Fruit fly (Drosophila melanogaster) whole organism, embryonic: Measurements from ENCODE around the gene CG18262.

Experiments
- BEAF-32 ChIP-seq: fragments of 200-800 bp; sonication (Bioruptor generic); optimal IDR thresholded peaks from 3 replicates; lab custom pipeline; 2017; ENCODE audit warnings: missing biosample characterization, missing genetic modification characterization, mild to moderate bottlenecking, moderate library complexity, missing genetic modification reagents
- CG10267 ChIP-seq: fragments of 200-800 bp; sonication (Bioruptor generic); optimal IDR thresholded peaks from 2 replicates; lab custom pipeline; 2018; ENCODE audit warnings: missing biosample characterization, mild to moderate bottlenecking, missing genetic modification characterization, moderate library complexity
- CG10366 ChIP-seq: fragments of 200-800 bp; sonication (Bioruptor generic); IDR thresholded peaks from 2 replicates; pipeline ENCODE4 v1.3.6; 2022; ENCODE audit warnings: missing biosample characterization, missing genetic modification characterization
- CG12071 ChIP-seq: fragments of 200-800 bp; sonication (Bioruptor generic); optimal IDR thresholded peaks from 3 replicates; lab custom pipeline; 2018; ENCODE audit warnings: missing biosample characterization, mild to moderate bottlenecking, missing genetic modification characterization
- CG13775 ChIP-seq: fragments of 200-800 bp; sonication (Bioruptor generic); optimal IDR thresholded peaks from 3 replicates; lab custom pipeline; 2017; ENCODE audit warnings: missing biosample characterization, mild to moderate bottlenecking, missing genetic modification characterization
- CG16863 ChIP-seq: fragments of 200-800 bp; sonication (Bioruptor generic); optimal IDR thresholded peaks from 3 replicates; lab custom pipeline; 2016; ENCODE audit warnings: missing biosample characterization, missing genetic modification characterization
- CG17361 ChIP-seq: fragments of 200-800 bp; sonication (Bioruptor generic); IDR thresholded peaks from 3 replicates; pipeline ENCODE4 v1.3.6; 2022; ENCODE audit warnings: missing biosample characterization, missing genetic modification characterization
- CG17568 ChIP-seq: fragments of 200-800 bp; sonication (Bioruptor generic); optimal IDR thresholded peaks from 2 replicates; lab custom pipeline; 2018; ENCODE audit warnings: missing biosample characterization, mild to moderate bottlenecking, missing genetic modification characterization, moderate library complexity
- CG18011 ChIP-seq: fragments of 200-800 bp; sonication (Bioruptor generic); optimal IDR thresholded peaks from 2 replicates; lab custom pipeline; 2017; ENCODE audit warnings: missing biosample characterization, missing genetic modification characterization, mild to moderate bottlenecking, moderate library complexity, missing genotype
- CG18599 ChIP-seq: fragments of 200-800 bp; sonication (Bioruptor generic); optimal IDR thresholded peaks from 3 replicates; lab custom pipeline; 2017; ENCODE audit warnings: missing biosample characterization, missing genetic modification characterization, mild to moderate bottlenecking, moderate library complexity, missing genetic modification reagents
- CG18619 ChIP-seq: fragments of 200-800 bp; sonication (Bioruptor generic); optimal IDR thresholded peaks from 3 replicates; lab custom pipeline; 2017; ENCODE audit warnings: missing biosample characterization, mild to moderate bottlenecking, missing genetic modification characterization
- CG2712 ChIP-seq: fragments of 200-800 bp; optimal IDR thresholded peaks from 3 replicates; lab custom pipeline; 2019; ENCODE audit warnings: missing biosample characterization, mild to moderate bottlenecking, missing genetic modification characterization, moderate library complexity
- CG32532 ChIP-seq: fragments of 200-800 bp; sonication (Bioruptor generic); IDR thresholded peaks from 2 replicates; pipeline ENCODE4 v1.3.6; 2022; ENCODE audit warnings: missing biosample characterization, missing genetic modification characterization
- CG3281 ChIP-seq: fragments of 200-800 bp; sonication (Bioruptor generic); optimal IDR thresholded peaks from 3 replicates; lab custom pipeline; 2017; ENCODE audit warnings: missing biosample characterization, mild to moderate bottlenecking, missing genetic modification characterization
- CG3407 ChIP-seq: fragments of 200-800 bp; sonication (Bioruptor generic); optimal IDR thresholded peaks from 2 replicates; lab custom pipeline; 2018; ENCODE audit warnings: missing biosample characterization, mild to moderate bottlenecking, missing genetic modification characterization
- CG34376 ChIP-seq: fragments of 200-800 bp; sonication (Bioruptor generic); optimal IDR thresholded peaks from 2 replicates; lab custom pipeline; 2018; ENCODE audit warnings: missing biosample characterization, mild to moderate bottlenecking, missing genetic modification characterization
- CG34422 ChIP-seq: fragments of 200-800 bp; sonication (Bioruptor generic); IDR thresholded peaks from 3 replicates; pipeline ENCODE4 v1.3.6; 2022; ENCODE audit warnings: missing biosample characterization, missing genetic modification characterization
- CG4328 ChIP-seq: fragments of 200-800 bp; sonication (Bioruptor generic); optimal IDR thresholded peaks from 3 replicates; lab custom pipeline; 2017; ENCODE audit warnings: missing biosample characterization, missing genetic modification reagents, missing genetic modification characterization
- CG7963 ChIP-seq: fragments of 200-800 bp; sonication (Bioruptor generic); IDR thresholded peaks from 3 replicates; pipeline ENCODE4 v1.3.6; 2022; ENCODE audit warnings: missing biosample characterization, missing genetic modification characterization; ENCODE audit not compliant: partially characterized antibody
- CG8281 ChIP-seq: fragments of 200-800 bp; sonication (Bioruptor generic); optimal IDR thresholded peaks from 2 replicates; lab custom pipeline; 2018; ENCODE audit warnings: missing biosample characterization, mild to moderate bottlenecking, missing genetic modification characterization, moderate library complexity
- Dip3 ChIP-seq: fragments of 200-800 bp; sonication (Bioruptor generic); optimal IDR thresholded peaks from 3 replicates; lab custom pipeline; 2016; ENCODE audit warnings: missing biosample characterization, missing genetic modification characterization
- Fer2 ChIP-seq: fragments of 200-800 bp; sonication (Bioruptor generic); optimal IDR thresholded peaks from 2 replicates; lab custom pipeline; 2018; ENCODE audit warnings: missing biosample characterization, mild to moderate bottlenecking, missing genetic modification characterization, moderate library complexity
- Hsf ChIP-seq: fragments of 200-800 bp; sonication (Bioruptor generic); optimal IDR thresholded peaks from 3 replicates; lab custom pipeline; 2016; ENCODE audit warnings: missing biosample characterization, missing genetic modification characterization
- Lim3 ChIP-seq: fragments of 200-800 bp; sonication (Bioruptor generic); IDR thresholded peaks from 2 replicates; pipeline ENCODE4 v1.3.6; 2022; ENCODE audit warnings: missing biosample characterization, missing genetic modification characterization
- NfI ChIP-seq: fragments of 200-800 bp; sonication (Bioruptor generic); optimal IDR thresholded peaks from 3 replicates; lab custom pipeline; 2018; ENCODE audit warnings: missing biosample characterization, mild to moderate bottlenecking, missing genetic modification characterization, moderate library complexity
- Oli ChIP-seq: fragments of 200-800 bp; sonication (Bioruptor generic); optimal IDR thresholded peaks from 2 replicates; lab custom pipeline; 2018; ENCODE audit warnings: missing biosample characterization, mild to moderate bottlenecking, missing genetic modification characterization, moderate library complexity
- Pdp1 ChIP-seq, 2 experiments: fragments of 200-800 bp; sonication (Bioruptor generic); optimal IDR thresholded peaks; 3 replicates each; lab custom pipeline; 2016; ENCODE audit warnings: missing biosample characterization in 2 of 2, missing genetic modification characterization in 2 of 2, mild to moderate bottlenecking in 1 of 2, moderate library complexity in 1 of 2
- Ravus ChIP-seq: fragments of 200-800 bp; sonication (Bioruptor generic); IDR thresholded peaks from 2 replicates; pipeline ENCODE4 v1.3.6; 2022; ENCODE audit warnings: missing biosample characterization, missing genetic modification characterization
- Rfx ChIP-seq: fragments of 200-800 bp; sonication (Bioruptor generic); IDR thresholded peaks from 2 replicates; pipeline ENCODE4 v1.3.6; 2022; ENCODE audit warnings: missing biosample characterization, missing genetic modification characterization
- Rx ChIP-seq: fragments of 200-800 bp; sonication (Bioruptor generic); IDR thresholded peaks from 2 replicates; pipeline ENCODE4 v1.3.6; 2022; ENCODE audit warnings: missing biosample characterization, missing genetic modification characterization
- Usf ChIP-seq: fragments of 200-800 bp; sonication (Bioruptor generic); optimal IDR thresholded peaks from 2 replicates; lab custom pipeline; 2017; ENCODE audit warnings: missing genotype, missing biosample characterization, missing genetic modification characterization
- amos ChIP-seq: fragments of 200-800 bp; sonication (Bioruptor generic); IDR thresholded peaks from 2 replicates; pipeline ENCODE4 v1.3.6; 2022; ENCODE audit warnings: missing biosample characterization, missing genetic modification characterization; ENCODE audit not compliant: partially characterized antibody
- bsh ChIP-seq, 2 experiments: fragments of 200-800 bp; sonication (Bioruptor generic); optimal IDR thresholded peaks; 2 replicates each; lab custom pipeline; 2017 to 2018; ENCODE audit warnings: mild to moderate bottlenecking in 2 of 2, missing biosample characterization in 2 of 2, missing genetic modification characterization in 2 of 2, moderate library complexity in 1 of 2
- cg ChIP-seq: fragments of 200-800 bp; sonication (Bioruptor generic); optimal IDR thresholded peaks from 3 replicates; lab custom pipeline; 2019; ENCODE audit warnings: missing biosample characterization, mild to moderate bottlenecking, missing genetic modification characterization, moderate library complexity
- crol ChIP-seq: fragments of 200-800 bp; sonication (Bioruptor generic); IDR thresholded peaks from 2 replicates; pipeline ENCODE4 v1.3.6; 2022; ENCODE audit warnings: missing biosample characterization, missing genetic modification characterization
- dan ChIP-seq: fragments of 200-800 bp; sonication (Bioruptor generic); IDR thresholded peaks from 2 replicates; pipeline ENCODE4 v1.3.6; 2022; ENCODE audit warnings: missing biosample characterization, missing genetic modification characterization
- kni ChIP-seq: fragments of 200-800 bp; sonication (Bioruptor generic); optimal IDR thresholded peaks from 3 replicates; lab custom pipeline; 2017; ENCODE audit warnings: mild to moderate bottlenecking, missing biosample characterization, missing genetic modification reagents, missing genetic modification characterization
- nom ChIP-seq: fragments of 200-800 bp; sonication (Bioruptor generic); optimal IDR thresholded peaks from 2 replicates; lab custom pipeline; 2017; ENCODE audit warnings: missing biosample characterization, missing genetic modification characterization, mild to moderate bottlenecking, moderate library complexity, missing genetic modification reagents
- otp ChIP-seq: fragments of 200-800 bp; sonication (Bioruptor generic); IDR thresholded peaks from 3 replicates; pipeline ENCODE4, ENCODE4 v1.3.6; 2022; ENCODE audit warnings: missing biosample characterization, missing genetic modification characterization
- pho ChIP-seq: fragments of 200-800 bp; sonication (Bioruptor generic); optimal IDR thresholded peaks from 2 replicates; lab custom pipeline; 2016; ENCODE audit warnings: missing biosample characterization, missing genetic modification characterization
- run ChIP-seq: fragments of 200-800 bp; sonication (Bioruptor generic); optimal IDR thresholded peaks from 3 replicates; lab custom pipeline; 2018; ENCODE audit warnings: missing biosample characterization, mild to moderate bottlenecking, missing genetic modification characterization
- sd ChIP-seq: fragments of 200-800 bp; sonication (Bioruptor generic); optimal IDR thresholded peaks from 3 replicates; lab custom pipeline; 2018; ENCODE audit warnings: missing biosample characterization, mild to moderate bottlenecking, missing genetic modification characterization, moderate library complexity
- sens ChIP-seq: fragments of 200-800 bp; sonication (Bioruptor generic); peaks from one replicate; lab custom pipeline; 2016; ENCODE audit warnings: missing biosample characterization, missing genetic modification characterization
- tap ChIP-seq: fragments of 200-800 bp; optimal IDR thresholded peaks from 3 replicates; lab custom pipeline; 2019; ENCODE audit warnings: missing biosample characterization, mild to moderate bottlenecking, missing genetic modification characterization, moderate library complexity
- unpg ChIP-seq: fragments of 200-800 bp; sonication (Bioruptor generic); optimal IDR thresholded peaks from 3 replicates; lab custom pipeline; 2018; ENCODE audit warnings: missing biosample characterization, mild to moderate bottlenecking, missing genetic modification characterization, moderate library complexity
- zfh2 ChIP-seq: fragments of 200-800 bp; sonication (Bioruptor generic); optimal IDR thresholded peaks from 2 replicates; lab custom pipeline; 2016; ENCODE audit warnings: missing biosample characterization, missing genetic modification characterization

Gene CG18262

DNA sequence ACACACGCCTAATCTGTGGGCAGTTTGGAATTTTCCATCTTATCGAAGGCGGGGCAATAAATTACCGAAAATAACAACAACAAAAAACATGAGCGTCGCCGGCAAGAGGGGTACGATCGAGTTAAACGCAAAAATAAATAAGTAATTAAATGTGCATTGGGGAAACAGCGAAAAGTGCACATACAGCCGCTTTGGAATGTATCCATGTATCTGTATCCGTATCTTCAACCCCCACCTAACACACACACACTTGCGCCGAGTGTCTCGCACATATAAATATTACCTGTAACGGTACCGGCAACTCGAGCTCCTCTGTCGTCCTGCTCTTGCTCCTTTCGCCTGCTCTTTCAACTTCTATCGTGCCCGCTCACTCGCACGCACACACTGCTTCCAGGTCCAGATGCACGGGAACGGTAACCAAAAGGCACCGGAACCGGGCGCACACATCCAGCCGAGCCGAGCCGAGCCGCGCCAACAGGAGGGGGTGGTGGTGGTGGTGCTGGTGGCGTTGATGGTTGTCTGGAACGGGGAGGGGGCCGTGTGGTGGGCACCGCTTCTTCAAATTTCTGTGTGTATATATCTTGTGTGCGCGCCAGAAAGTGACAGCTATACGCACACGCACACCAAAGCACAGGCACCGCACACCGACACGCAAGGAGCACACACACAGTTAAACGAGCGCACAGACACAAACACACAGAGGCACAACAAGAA is 11.2 kb upstream of the CG18262 start (continued):
- TF ChIP-seq CG18011 (no peak), CG10366 (GFP tag; lab: Robert Waterston, UW) (peak; percentile 12; the same call in 1 of the 2 replicates), Usf (GFP tag; lab: Kevin White, UChicago) (no peak), zfh2 (peak; percentile 24), CG10267 (no peak), run (no peak), CG2712 (tag; lab: Kevin White, UChicago) (peak; percentile 23), Ravus (no peak), otp (no peak), CG16863 (GFP tag; lab: Kevin White, UChicago) (peak; percentile 22), Lim3 (no peak), unpg (GFP tag; lab: Kevin White, UChicago) (peak; percentile 28), CG17568 (no peak), Hsf (GFP tag; lab: Kevin White, UChicago) (peak; percentile 27), CG7963 (no peak), Rx (GFP tag; lab: Robert Waterston, UW) (no peak), cg (GFP tag; lab: Kevin White, UChicago) (peak; percentile 99), BEAF-32 (GFP tag; lab: Kevin White, UChicago) (no peak), sens (GFP tag; lab: Kevin White, UChicago) (peak; percentile 92), CG8281 (no peak), CG17361 (GFP tag; lab: Robert Waterston, UW) (peak; percentile 31; the same call in 1 of the 3 replicates), crol (GFP tag; lab: Robert Waterston, UW) (peak; percentile 99), sd (tag; lab: Kevin White, UChicago) (peak; percentile 87), CG32532 (GFP tag; lab: Robert Waterston, UW) (peak; percentile 25), CG34376 (GFP tag; lab: Kevin White, UChicago) (peak; percentile 36), CG34422 (peak; percentile 77; the same call in 2 of the 3 replicates), NfI (no peak), kni (GFP tag; lab: Kevin White, UChicago) (peak; percentile 60), CG3281 (GFP tag; lab: Kevin White, UChicago) (peak; percentile 31), Pdp1 (GFP tag; optimal IDR thresholded peaks at IDR 0.05; lab: Kevin White, UChicago) (peak; percentile 19 to 29), Dip3 (GFP tag; lab: Kevin White, UChicago) (peak; percentile 28), CG18619 (GFP tag; lab: Kevin White, UChicago) (peak; percentile 36), nom (GFP tag; lab: Kevin White, UChicago) (peak; percentile 43), CG4328 (GFP tag; lab: Kevin White, UChicago) (peak; percentile 3), Rfx (GFP tag; lab: Robert Waterston, UW) (peak; percentile 45; the same call in 1 of the 2 replicates), CG12071 (GFP tag; lab: Kevin White, UChicago) (no peak), tap (tag; lab: Kevin White, UChicago) (no peak), CG18599 (GFP tag; lab: Kevin White, UChicago) (peak; percentile 44), Oli (tag; lab: Kevin White, UChicago) (peak; percentile 12), dan (no peak), pho (peak; percentile 8), amos (GFP tag; lab: Robert Waterston, UW) (no peak), bsh (GFP tag; optimal IDR thresholded peaks at IDR 0.05; lab: Kevin White, UChicago) (peak in 1 of 2 experiments; percentile 4), Fer2 (no peak), CG3407 (GFP tag; lab: Kevin White, UChicago) (no peak), CG13775 (GFP tag; lab: Kevin White, UChicago) (peak; percentile 27)
